Worm (Caenorhabditis elegans): ENCODE results near the gene srx-60.

ce11 chrV:7386052-7386573, 14.6 kb upstream of the srx-60 start, which contains the start of gene srp-6:
- no peak for TF ChIP-seq hnd-1 (tag; optimal IDR thresholded peaks at IDR 0.05)
- no peak for TF ChIP-seq ceh-13 (GFP tag; optimal IDR thresholded peaks at IDR 0.05)
- TF ChIP-seq ets-7 (tag; optimal IDR thresholded peaks at IDR 0.05): no peak
- no peak for TF ChIP-seq tbx-11 (GFP tag; IDR thresholded peaks at IDR 0.05)
- no peak for TF ChIP-seq F13C5.2 (tag; optimal IDR thresholded peaks at IDR 0.05)
- TF ChIP-seq ama-1 (optimal IDR thresholded peaks at IDR 0.05): no peak
- no peak for TF ChIP-seq flt-1 (GFP tag; IDR thresholded peaks at IDR 0.05)
